Fruit fly (Drosophila melanogaster) whole organism, embryonic: ENCODE results near the gene pck.

Experiments used
- C15 ChIP-seq: fragments of 200-800 bp; sonication (Bioruptor generic); IDR thresholded peaks from 3 replicates; pipeline ENCODE4 v1.3.6; 2022; ENCODE audit warnings: missing biosample characterization, missing genetic modification characterization
- CG10366 ChIP-seq: fragments of 200-800 bp; sonication (Bioruptor generic); IDR thresholded peaks from 2 replicates; pipeline ENCODE4 v1.3.6; 2022; ENCODE audit warnings: missing biosample characterization, missing genetic modification characterization
- CG10462 ChIP-seq: fragments of 200-800 bp; sonication (Bioruptor generic); optimal IDR thresholded peaks from 2 replicates; lab custom pipeline; 2016; ENCODE audit warnings: missing biosample characterization, missing genetic modification characterization
- CG10565 ChIP-seq: fragments of 200-800 bp; sonication (Bioruptor generic); optimal IDR thresholded peaks from 3 replicates; lab custom pipeline; 2016; ENCODE audit warnings: missing biosample characterization, mild to moderate bottlenecking, missing genetic modification characterization
- CG12104 ChIP-seq: fragments of 200-800 bp; sonication (Bioruptor generic); optimal IDR thresholded peaks from 3 replicates; lab custom pipeline; 2016; ENCODE audit warnings: missing biosample characterization, missing genetic modification characterization
- CG14860 ChIP-seq: fragments of 200-800 bp; sonication (Bioruptor generic); IDR thresholded peaks from 3 replicates; pipeline ENCODE4 v1.3.6; 2022; ENCODE audit warnings: missing biosample characterization, missing genetic modification characterization; ENCODE audit not compliant: partially characterized antibody
- CG16863 ChIP-seq: fragments of 200-800 bp; sonication (Bioruptor generic); optimal IDR thresholded peaks from 3 replicates; lab custom pipeline; 2016; ENCODE audit warnings: missing biosample characterization, missing genetic modification characterization
- CG1792 ChIP-seq: fragments of 200-800 bp; sonication (Bioruptor generic); optimal IDR thresholded peaks from 2 replicates; lab custom pipeline; 2016; ENCODE audit warnings: missing biosample characterization, missing genetic modification characterization
- CG2120 ChIP-seq: fragments of 200-800 bp; sonication (Bioruptor generic); optimal IDR thresholded peaks from 3 replicates; lab custom pipeline; 2016; ENCODE audit warnings: missing biosample characterization, missing genetic modification characterization
- CG2199 ChIP-seq: fragments of 200-800 bp; sonication (Bioruptor generic); IDR thresholded peaks from 3 replicates; pipeline ENCODE4 v1.3.6; 2022; ENCODE audit warnings: missing biosample characterization, missing genetic modification characterization
- CG2712 ChIP-seq: fragments of 200-800 bp; optimal IDR thresholded peaks from 3 replicates; lab custom pipeline; 2019; ENCODE audit warnings: missing biosample characterization, mild to moderate bottlenecking, missing genetic modification characterization, moderate library complexity
- CG33213 ChIP-seq: fragments of 200-800 bp; sonication (Bioruptor generic); optimal IDR thresholded peaks from 3 replicates; lab custom pipeline; 2016; ENCODE audit warnings: missing biosample characterization, missing genetic modification characterization
- CG34422 ChIP-seq: fragments of 200-800 bp; sonication (Bioruptor generic); IDR thresholded peaks from 3 replicates; pipeline ENCODE4 v1.3.6; 2022; ENCODE audit warnings: missing biosample characterization, missing genetic modification characterization
- CG4424 ChIP-seq: fragments of 200-800 bp; sonication (Bioruptor generic); optimal IDR thresholded peaks from 3 replicates; lab custom pipeline; 2016; ENCODE audit warnings: missing biosample characterization, missing genetic modification characterization
- CG4617 ChIP-seq: fragments of 200-800 bp; sonication (Bioruptor generic); optimal IDR thresholded peaks from 3 replicates; lab custom pipeline; 2016; ENCODE audit warnings: missing biosample characterization, missing genetic modification characterization, borderline replicate concordance
- CG4730 ChIP-seq: fragments of 200-800 bp; sonication (Bioruptor generic); IDR thresholded peaks from 2 replicates; pipeline ENCODE4 v1.3.6; 2022; ENCODE audit warnings: missing biosample characterization, missing genetic modification characterization
- CG5180 ChIP-seq: fragments of 200-800 bp; sonication (Bioruptor generic); optimal IDR thresholded peaks from 3 replicates; lab custom pipeline; 2017; ENCODE audit warnings: missing biosample characterization, missing genetic modification characterization, mild to moderate bottlenecking, moderate library complexity, missing genetic modification reagents
- CG5245 ChIP-seq: fragments of 200-800 bp; sonication (Bioruptor generic); optimal IDR thresholded peaks from 3 replicates; lab custom pipeline; 2016; ENCODE audit warnings: missing biosample characterization, missing genetic modification characterization
- CG6254 ChIP-seq: fragments of 200-800 bp; sonication (Bioruptor generic); optimal IDR thresholded peaks from 3 replicates; lab custom pipeline; 2017; ENCODE audit warnings: mild to moderate bottlenecking, missing biosample characterization, missing genetic modification reagents, missing genetic modification characterization
- CG7271 ChIP-seq: fragments of 200-800 bp; sonication (Bioruptor generic); optimal IDR thresholded peaks from 2 replicates; lab custom pipeline; 2018; ENCODE audit warnings: missing biosample characterization, mild to moderate bottlenecking, missing genetic modification characterization, moderate library complexity
- CG7987 ChIP-seq: fragments of 200-800 bp; sonication (Bioruptor generic); optimal IDR thresholded peaks from 2 replicates; lab custom pipeline; 2018; ENCODE audit warnings: missing biosample characterization, mild to moderate bottlenecking, missing genetic modification characterization, moderate library complexity
- CG8944 ChIP-seq: fragments of 200-800 bp; sonication (Bioruptor generic); optimal IDR thresholded peaks from 3 replicates; lab custom pipeline; 2016; ENCODE audit warnings: missing biosample characterization, missing genetic modification characterization
- CG9876 ChIP-seq: fragments of 200-800 bp; sonication (Bioruptor generic); optimal IDR thresholded peaks from 2 replicates; lab custom pipeline; 2016; ENCODE audit warnings: missing biosample characterization, missing genetic modification characterization
- D19B ChIP-seq: fragments of 200-800 bp; sonication (Bioruptor generic); optimal IDR thresholded peaks from 2 replicates; lab custom pipeline; 2017; ENCODE audit warnings: missing biosample characterization, mild to moderate bottlenecking, missing genetic modification characterization
- Dek ChIP-seq: fragments of 200-800 bp; sonication (Bioruptor generic); optimal IDR thresholded peaks from 3 replicates; lab custom pipeline; 2019; ENCODE audit warnings: missing biosample characterization, mild to moderate bottlenecking, missing genetic modification characterization, moderate library complexity
- ERR ChIP-seq: fragments of 200-800 bp; sonication (Bioruptor generic); optimal IDR thresholded peaks from 2 replicates; lab custom pipeline; 2016; ENCODE audit warnings: missing biosample characterization, missing genetic modification characterization
- Gug ChIP-seq: fragments of 200-800 bp; sonication (Bioruptor generic); IDR thresholded peaks from 4 replicates; pipeline ENCODE4 v1.3.6; 2022; ENCODE audit warnings: missing biosample characterization, missing genetic modification characterization
- HLH54F ChIP-seq: fragments of 200-800 bp; sonication (Bioruptor generic); optimal IDR thresholded peaks from 3 replicates; lab custom pipeline; 2016; ENCODE audit warnings: missing biosample characterization, missing genetic modification characterization
- HmgZ ChIP-seq: fragments of 200-800 bp; sonication (Bioruptor generic); optimal IDR thresholded peaks from 2 replicates; lab custom pipeline; 2018; ENCODE audit warnings: missing biosample characterization, mild to moderate bottlenecking, missing genetic modification characterization
- Hr3 ChIP-seq: fragments of 200-800 bp; sonication (Bioruptor generic); optimal IDR thresholded peaks from 3 replicates; lab custom pipeline; 2016; ENCODE audit warnings: missing biosample characterization, missing genetic modification characterization
- NC2β ChIP-seq: fragments of 200-800 bp; sonication (Bioruptor generic); optimal IDR thresholded peaks from 2 replicates; lab custom pipeline; 2016; ENCODE audit warnings: missing biosample characterization, missing genetic modification characterization
- Sox100B ChIP-seq: fragments of 200-800 bp; sonication (Bioruptor generic); optimal IDR thresholded peaks from 3 replicates; lab custom pipeline; 2018; ENCODE audit warnings: missing biosample characterization, mild to moderate bottlenecking, missing genetic modification characterization
- Spps ChIP-seq: fragments of 200-800 bp; sonication (Bioruptor generic); optimal IDR thresholded peaks from 2 replicates; lab custom pipeline; 2018; ENCODE audit warnings: missing biosample characterization, mild to moderate bottlenecking, missing genetic modification characterization
- al ChIP-seq: fragments of 200-800 bp; sonication (Bioruptor generic); IDR thresholded peaks from 2 replicates; pipeline ENCODE4 v1.3.6; 2022; ENCODE audit warnings: missing biosample characterization, missing genetic modification characterization
- cg ChIP-seq: fragments of 200-800 bp; sonication (Bioruptor generic); optimal IDR thresholded peaks from 3 replicates; lab custom pipeline; 2019; ENCODE audit warnings: missing biosample characterization, mild to moderate bottlenecking, missing genetic modification characterization, moderate library complexity
- ci ChIP-seq: fragments of 200-800 bp; sonication (Bioruptor generic); IDR thresholded peaks from 3 replicates; pipeline ENCODE4 v1.3.6; 2022; ENCODE audit warnings: missing biosample characterization, missing genetic modification characterization
- exex ChIP-seq: fragments of 200-800 bp; sonication (Bioruptor generic); optimal IDR thresholded peaks from 4 replicates; lab custom pipeline; 2018; ENCODE audit warnings: missing biosample characterization, mild to moderate bottlenecking, missing genetic modification characterization, moderate library complexity
- fd64A ChIP-seq: fragments of 200-800 bp; sonication (Bioruptor generic); optimal IDR thresholded peaks from 3 replicates; lab custom pipeline; 2018; ENCODE audit warnings: missing biosample characterization, mild to moderate bottlenecking, missing genetic modification characterization
- fd96Cb ChIP-seq: fragments of 200-800 bp; sonication (Bioruptor generic); optimal IDR thresholded peaks from 2 replicates; lab custom pipeline; 2018; ENCODE audit warnings: missing biosample characterization, mild to moderate bottlenecking, missing genetic modification characterization, moderate library complexity
- gem ChIP-seq: fragments of 200-800 bp; sonication (Bioruptor generic); optimal IDR thresholded peaks from 2 replicates; lab custom pipeline; 2019; ENCODE audit warnings: missing biosample characterization, mild to moderate bottlenecking, missing genetic modification characterization, moderate library complexity
- ham ChIP-seq: fragments of 200-800 bp; sonication (Bioruptor generic); IDR thresholded peaks from 2 replicates; pipeline ENCODE4 v1.3.6; 2022; ENCODE audit warnings: missing biosample characterization, missing genetic modification characterization
- lilli ChIP-seq: fragments of 200-800 bp; sonication (Bioruptor generic); optimal IDR thresholded peaks from 3 replicates; lab custom pipeline; 2016; ENCODE audit warnings: missing biosample characterization, missing genetic modification characterization
- mirr ChIP-seq: fragments of 200-800 bp; sonication (Bioruptor generic); optimal IDR thresholded peaks from 3 replicates; lab custom pipeline; 2018; ENCODE audit warnings: missing biosample characterization, mild to moderate bottlenecking, missing genetic modification characterization
- onecut ChIP-seq: fragments of 200-800 bp; sonication (Bioruptor generic); IDR thresholded peaks from 2 replicates; pipeline ENCODE4 v1.3.6; 2022; ENCODE audit warnings: missing biosample characterization, missing genetic modification characterization
- pho ChIP-seq: fragments of 200-800 bp; sonication (Bioruptor generic); optimal IDR thresholded peaks from 2 replicates; lab custom pipeline; 2016; ENCODE audit warnings: missing biosample characterization, missing genetic modification characterization
- shn ChIP-seq: fragments of 200-800 bp; sonication (Bioruptor generic); optimal IDR thresholded peaks from 3 replicates; lab custom pipeline; 2016; ENCODE audit warnings: missing biosample characterization, missing genetic modification characterization
- sim ChIP-seq: fragments of 200-800 bp; sonication (Bioruptor generic); IDR thresholded peaks from 2 replicates; pipeline ENCODE4 v1.3.6; 2022; ENCODE audit warnings: missing biosample characterization, missing genetic modification characterization
- slou ChIP-seq: fragments of 200-800 bp; sonication (Bioruptor generic); optimal IDR thresholded peaks from 3 replicates; lab custom pipeline; 2016; ENCODE audit warnings: missing biosample characterization, missing genetic modification characterization
- stwl ChIP-seq: fragments of 200-800 bp; sonication (Bioruptor generic); optimal IDR thresholded peaks from 3 replicates; lab custom pipeline; 2018; ENCODE audit warnings: missing biosample characterization, mild to moderate bottlenecking, missing genetic modification characterization, moderate library complexity
- tio ChIP-seq: fragments of 200-800 bp; sonication (Bioruptor generic); optimal IDR thresholded peaks from 2 replicates; lab custom pipeline; 2017; ENCODE audit warnings: missing biosample characterization, missing genetic modification characterization, inconsistent platforms
- trem ChIP-seq: fragments of 200-800 bp; optimal IDR thresholded peaks from 3 replicates; lab custom pipeline; 2019; ENCODE audit warnings: missing biosample characterization, mild to moderate bottlenecking, missing genetic modification characterization, moderate library complexity
- trh ChIP-seq: fragments of 200-800 bp; sonication (Bioruptor generic); optimal IDR thresholded peaks from 2 replicates; lab custom pipeline; 2016; ENCODE audit warnings: missing biosample characterization, missing genetic modification characterization

pck gene

DNA sequence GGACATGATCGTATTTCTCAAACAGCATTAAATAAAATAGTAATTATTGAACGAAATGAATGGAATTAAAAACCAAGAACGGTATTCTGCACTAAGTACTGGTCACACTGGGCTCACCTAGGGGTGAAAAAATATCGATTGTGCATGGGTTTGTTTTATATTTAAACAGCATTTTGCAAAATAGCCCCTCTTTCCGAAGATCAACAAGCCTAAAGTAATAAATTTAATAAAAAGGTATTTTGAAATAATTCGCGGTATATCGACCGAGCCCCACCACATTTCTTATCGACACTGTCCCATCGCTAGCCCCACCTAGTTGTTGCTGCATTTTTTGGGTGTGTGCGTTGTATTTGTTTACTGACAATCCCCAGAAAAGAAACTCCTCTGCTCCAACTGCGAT is at the start of gene pck (continued):
- TF ChIP-seq CG4424 (peak; percentile 75), CG2120 (GFP tag; lab: Kevin White, UChicago) (peak; percentile 82), D19B (no peak), onecut (peak; percentile 52), Spps (tag; lab: Kevin White, UChicago) (peak; percentile 31), CG2712 (tag; lab: Kevin White, UChicago) (peak; percentile 70), CG1792 (peak; percentile 36), tio (no peak), Hr3 (GFP tag; lab: Kevin White, UChicago) (peak; percentile 63), CG33213 (GFP tag; lab: Kevin White, UChicago) (peak; percentile 52), CG4617 (GFP tag; lab: Kevin White, UChicago) (peak; percentile 81), fd96Cb (tag; lab: Kevin White, UChicago) (peak; percentile 20), exex (tag; lab: Kevin White, UChicago) (no peak), Gug (GFP tag; lab: Robert Waterston, UW) (peak; percentile 61), CG4730 (GFP tag; lab: Robert Waterston, UW) (no peak), ham (no peak), CG7987 (GFP tag; lab: Kevin White, UChicago) (no peak), CG2199 (peak; percentile 47; the same call in 1 of the 3 replicates), cg (GFP tag; lab: Kevin White, UChicago) (peak; percentile 42), HLH54F (GFP tag; lab: Kevin White, UChicago) (peak; percentile 53), ERR (GFP tag; lab: Kevin White, UChicago) (peak; percentile 60), CG12104 (GFP tag; lab: Kevin White, UChicago) (no peak), stwl (peak; percentile 42), CG9876 (GFP tag; lab: Kevin White, UChicago) (no peak), sim (GFP tag; lab: Robert Waterston, UW) (no peak), trh (GFP tag; lab: Kevin White, UChicago) (peak; percentile 17), Sox100B (GFP tag; lab: Kevin White, UChicago) (no peak), Dek (tag; lab: Kevin White, UChicago) (peak; percentile 14), CG7271 (peak; percentile 49), al (GFP tag; lab: Robert Waterston, UW) (peak; percentile 60), C15 (GFP tag; lab: Robert Waterston, UW) (no peak), CG10462 (peak; percentile 81), CG14860 (GFP tag; lab: Robert Waterston, UW) (peak; percentile 24; the same call in 1 of the 3 replicates), CG6254 (GFP tag; lab: Kevin White, UChicago) (no peak), fd64A (no peak), mirr (GFP tag; lab: Kevin White, UChicago) (no peak), ci (GFP tag; lab: Robert Waterston, UW) (peak; percentile 86), CG5180 (GFP tag; lab: Kevin White, UChicago) (no peak), CG10565 (no peak), CG16863 (GFP tag; lab: Kevin White, UChicago) (peak; percentile 69), lilli (GFP tag; lab: Kevin White, UChicago) (peak; percentile 85), trem (tag; lab: Kevin White, UChicago) (peak; percentile 77), CG10366 (GFP tag; lab: Robert Waterston, UW) (peak; percentile 55), CG8944 (GFP tag; lab: Kevin White, UChicago) (peak; percentile 48), pho (peak; percentile 68), CG34422 (GFP tag; lab: Robert Waterston, UW) (peak; percentile 70; the same call in 2 of the 3 replicates), HmgZ (tag; lab: Kevin White, UChicago) (peak; percentile 61), NC2β (GFP tag; lab: Kevin White, UChicago) (peak; percentile 71), gem (tag; lab: Kevin White, UChicago) (no peak), shn (GFP tag; lab: Kevin White, UChicago) (peak; percentile 44), CG5245 (GFP tag; lab: Kevin White, UChicago) (peak; percentile 53), slou (no peak)
